Worm (Caenorhabditis elegans) whole organism, L1 larva: ENCODE results near the gene srb-1.
A peak's percentile ranks its signal among the peaks of the same experiment; 100 is the strongest.

Source experiments
- C04F5.9 ChIP-seq: sonication (generic microtip); optimal IDR thresholded peaks from 2 replicates; lab custom pipeline; 2016; ENCODE audit warnings: missing genetic modification characterization, missing compliant biosample characterization
- Y116A8C.19 ChIP-seq: sonication (generic microtip); optimal IDR thresholded peaks from 2 replicates; lab custom pipeline; 2016; ENCODE audit warnings: missing compliant biosample characterization, missing genetic modification characterization, borderline replicate concordance
- aha-1 ChIP-seq: fragments of 150-350 bp; optimal IDR thresholded peaks from 2 replicates; lab custom pipeline; 2014; ENCODE audit warnings: missing biosample characterization, missing genetic modification characterization
- ama-1 ChIP-seq: fragments of 150-350 bp; optimal IDR thresholded peaks from 2 replicates; lab custom pipeline; 2014
- ceh-8 ChIP-seq: fragments of 200-800 bp; sonication (Bioruptor generic); optimal IDR thresholded peaks from 2 replicates; lab custom pipeline; 2018; ENCODE audit warnings: mild to moderate bottlenecking, missing genetic modification characterization, moderate library complexity, missing compliant biosample characterization
- ceh-82 ChIP-seq, 3 experiments: fragments of 150-350 bp in 1 of 3; sonication (generic microtip) in 2 of 3; optimal IDR thresholded peaks; 2 replicates each; lab custom pipeline; 2014 to 2017; ENCODE audit warnings: missing biosample characterization in 3 of 3, missing genetic modification characterization in 3 of 3
- ces-1 ChIP-seq: fragments of 150-350 bp; optimal IDR thresholded peaks from 2 replicates; lab custom pipeline; 2014; ENCODE audit warnings: missing biosample characterization, missing genetic modification reagents, missing genetic modification characterization
- dpl-1 ChIP-seq, 3 experiments: fragments of 150-350 bp in 2 of 3; sonication (generic microtip) in 1 of 3; optimal IDR thresholded peaks; 2 replicates each; lab custom pipeline; 2014 to 2017; ENCODE audit warnings: missing biosample characterization in 3 of 3, missing genetic modification characterization in 3 of 3, missing genetic modification reagents in 3 of 3
- dsc-1 ChIP-seq: sonication (generic microtip); optimal IDR thresholded peaks from 2 replicates; lab custom pipeline; 2016; ENCODE audit warnings: mild to moderate bottlenecking, missing genetic modification characterization, missing compliant biosample characterization
- efl-1 ChIP-seq, 4 experiments: fragments of 150-350 bp; optimal IDR thresholded peaks in 3 of 4; peaks in 1 of 4; 1 replicate in 1 of 4; 2 replicates in 3 of 4; lab custom pipeline; 2014; ENCODE audit warnings: missing biosample characterization in 2 of 4, missing genetic modification characterization in 2 of 4, missing genetic modification reagents in 2 of 4
- efl-3 ChIP-seq: fragments of 200-800 bp; sonication (Bioruptor generic); optimal IDR thresholded peaks from 2 replicates; lab custom pipeline; 2018; ENCODE audit warnings: mild to moderate bottlenecking, missing genetic modification characterization, missing compliant biosample characterization
- egl-27 ChIP-seq, 2 experiments: fragments of 150-350 bp in 1 of 2; sonication (generic microtip); optimal IDR thresholded peaks; 3 replicates each; lab custom pipeline; 2017 to 2018; ENCODE audit warnings: missing biosample characterization in 2 of 2, missing genetic modification characterization in 2 of 2, missing genetic modification reagents in 2 of 2
- elt-2 ChIP-seq: sonication (generic microtip); optimal IDR thresholded peaks from 2 replicates; lab custom pipeline; 2016; ENCODE audit warnings: missing genetic modification characterization, mild to moderate bottlenecking, inconsistent platforms, missing compliant biosample characterization, missing genetic modification reagents
- elt-3 ChIP-seq, 6 experiments: fragments of 150-350 bp in 1 of 6; sonication (generic microtip); optimal IDR thresholded peaks; 2 replicates each; lab custom pipeline; 2017 to 2018; ENCODE audit warnings: missing biosample characterization in 6 of 6, missing genetic modification characterization in 6 of 6, inconsistent platforms in 1 of 6
- grh-1 ChIP-seq: fragments of 200-800 bp; sonication (Bioruptor generic); IDR thresholded peaks from 2 replicates; pipeline ENCODE4 v1.3.6; 2022; ENCODE audit warnings: missing genetic modification reagents, missing genetic modification characterization, missing compliant biosample characterization
- hlh-4 ChIP-seq: sonication (generic microtip); optimal IDR thresholded peaks from 2 replicates; lab custom pipeline; 2016; ENCODE audit warnings: mild to moderate bottlenecking, missing genetic modification characterization, missing compliant biosample characterization
- jun-1 ChIP-seq: fragments of 150-350 bp; optimal IDR thresholded peaks from 2 replicates; lab custom pipeline; 2014; ENCODE audit warnings: missing biosample characterization, missing genetic modification reagents, missing genetic modification characterization
- lin-14 ChIP-seq: fragments of 200-800 bp; sonication (Bioruptor generic); optimal IDR thresholded peaks from 2 replicates; lab custom pipeline; 2018; ENCODE audit warnings: mild to moderate bottlenecking, missing genetic modification characterization, moderate library complexity, missing compliant biosample characterization
- lin-39 ChIP-seq: fragments of 150-350 bp; optimal IDR thresholded peaks from 2 replicates; lab custom pipeline; 2014; ENCODE audit warnings: missing biosample characterization, missing genetic modification reagents, missing genetic modification characterization
- mab-9 ChIP-seq: fragments of 200-800 bp; sonication (Bioruptor generic); IDR thresholded peaks from 2 replicates; pipeline ENCODE4 v1.3.6; 2022; ENCODE audit warnings: missing genetic modification reagents, missing genetic modification characterization, missing compliant biosample characterization
- mdl-1 ChIP-seq, 2 experiments: fragments of 150-350 bp; optimal IDR thresholded peaks; 2 replicates each; lab custom pipeline; 2014 to 2017; ENCODE audit warnings: missing biosample characterization in 2 of 2, missing genetic modification characterization in 2 of 2, inconsistent platforms in 1 of 2
- mef-2 ChIP-seq: fragments of 150-350 bp; optimal IDR thresholded peaks from 2 replicates; lab custom pipeline; 2014; ENCODE audit warnings: missing biosample characterization, missing genetic modification characterization
- mep-1 ChIP-seq: fragments of 150-350 bp; optimal IDR thresholded peaks from 2 replicates; lab custom pipeline; 2014; ENCODE audit warnings: missing biosample characterization, missing genetic modification characterization
- nhr-19 ChIP-seq: fragments of 200-800 bp; sonication (Bioruptor generic); conservative IDR thresholded peaks from 2 replicates; pipeline ENCODE4 v1.3.6; 2022; ENCODE audit warnings: missing genetic modification characterization, missing compliant biosample characterization
- nhr-20 ChIP-seq: sonication (generic microtip); optimal IDR thresholded peaks from 2 replicates; lab custom pipeline; 2016; ENCODE audit warnings: mild to moderate bottlenecking, missing genetic modification characterization, missing compliant biosample characterization
- nhr-237 ChIP-seq: fragments of 150-350 bp; optimal IDR thresholded peaks from 2 replicates; lab custom pipeline; 2014; ENCODE audit warnings: missing biosample characterization, missing genetic modification characterization
- nhr-28 ChIP-seq: fragments of 150-350 bp; optimal IDR thresholded peaks from 2 replicates; lab custom pipeline; 2014; ENCODE audit warnings: missing biosample characterization, missing genetic modification characterization
- nhr-47 ChIP-seq: sonication (generic microtip); optimal IDR thresholded peaks from 2 replicates; lab custom pipeline; 2016; ENCODE audit warnings: mild to moderate bottlenecking, missing genetic modification characterization, moderate library complexity, missing compliant biosample characterization
- nhr-76 ChIP-seq: sonication (generic microtip); optimal IDR thresholded peaks from 2 replicates; lab custom pipeline; 2017; ENCODE audit warnings: missing biosample characterization, missing genetic modification characterization
- nhr-84 ChIP-seq: sonication (generic microtip); optimal IDR thresholded peaks from 2 replicates; lab custom pipeline; 2017; ENCODE audit warnings: missing biosample characterization, missing genetic modification characterization
- nhr-85 ChIP-seq: sonication (generic microtip); peaks from one replicate; lab custom pipeline; 2016; ENCODE audit warnings: missing genetic modification characterization, inconsistent platforms, missing compliant biosample characterization
- pax-3 ChIP-seq: fragments of 200-800 bp; sonication (Bioruptor generic); optimal IDR thresholded peaks from 2 replicates; lab custom pipeline; 2018; ENCODE audit warnings: mild to moderate bottlenecking, missing genetic modification characterization, moderate library complexity, missing compliant biosample characterization
- rnt-1 ChIP-seq: sonication (generic microtip); optimal IDR thresholded peaks from 2 replicates; lab custom pipeline; 2016; ENCODE audit warnings: mild to moderate bottlenecking, missing genetic modification characterization, moderate library complexity, missing compliant biosample characterization
- skn-1 ChIP-seq: fragments of 150-350 bp; optimal IDR thresholded peaks from 2 replicates; lab custom pipeline; 2014; ENCODE audit warnings: missing biosample characterization, missing genetic modification characterization
- sptf-1 ChIP-seq: fragments of 150-350 bp; optimal IDR thresholded peaks from 2 replicates; lab custom pipeline; 2014; ENCODE audit warnings: missing biosample characterization, missing genetic modification characterization
- sup-37 ChIP-seq: fragments of 200-800 bp; sonication (Bioruptor generic); optimal IDR thresholded peaks from 2 replicates; lab custom pipeline; 2018; ENCODE audit warnings: mild to moderate bottlenecking, missing genetic modification characterization, missing compliant biosample characterization
- swsn-7 ChIP-seq: sonication (generic microtip); optimal IDR thresholded peaks from 2 replicates; lab custom pipeline; 2016; ENCODE audit warnings: missing genetic modification characterization, missing compliant biosample characterization
- tlp-1 ChIP-seq: fragments of 150-350 bp; optimal IDR thresholded peaks from 2 replicates; lab custom pipeline; 2014; ENCODE audit warnings: missing biosample characterization, missing genetic modification characterization
- unc-86 ChIP-seq: sonication (generic microtip); optimal IDR thresholded peaks from 2 replicates; lab custom pipeline; 2016; ENCODE audit warnings: missing genetic modification characterization, missing compliant biosample characterization
- unc-98 ChIP-seq: fragments of 200-800 bp; sonication (Bioruptor generic); IDR thresholded peaks from 2 replicates; pipeline ENCODE4 v1.3.6; 2022; ENCODE audit warnings: missing genetic modification characterization, missing compliant biosample characterization
- vab-15 ChIP-seq: sonication (generic microtip); optimal IDR thresholded peaks from 2 replicates; lab custom pipeline; 2017; ENCODE audit warnings: missing genotype, mild to moderate bottlenecking, missing genetic modification characterization, missing compliant biosample characterization
- zip-4 ChIP-seq: fragments of 200-800 bp; sonication (Bioruptor generic); optimal IDR thresholded peaks from 2 replicates; lab custom pipeline; 2018; ENCODE audit warnings: mild to moderate bottlenecking, missing genetic modification characterization, moderate library complexity, missing compliant biosample characterization
- ztf-11 ChIP-seq, 2 experiments: sonication (generic microtip); optimal IDR thresholded peaks; 2 replicates each; lab custom pipeline; 2016 to 2017; ENCODE audit warnings: missing genetic modification characterization in 2 of 2, missing biosample characterization in 1 of 2, missing compliant biosample characterization in 1 of 2
- ztf-4 ChIP-seq: fragments of 150-350 bp; optimal IDR thresholded peaks from 2 replicates; lab custom pipeline; 2014; ENCODE audit warnings: missing biosample characterization, missing genetic modification characterization

The srb-1 gene

ce11 chrII:5170932-5171331 lies at the start of gene srb-1:
srb-1 (minus strand) TSS chrII:5171032.
- TF ChIP-seq nhr-237 (no peak), lin-14 (GFP tag; lab: Kevin White, UChicago) (no peak), grh-1 (GFP tag; lab: Robert Waterston, UW) (no peak), mab-9 (GFP tag; lab: Robert Waterston, UW) (no peak), nhr-76 (no peak), egl-27 (tag; optimal IDR thresholded peaks at IDR 0.05; lab: Kevin White, UChicago) (no peak), sup-37 (no peak), tlp-1 (tag; lab: Kevin White, UChicago) (no peak), ztf-4 (tag; lab: Kevin White, UChicago) (no peak), nhr-84 (tag; lab: Kevin White, UChicago) (no peak), nhr-47 (tag; lab: Kevin White, UChicago) (no peak), mef-2 (tag; lab: Kevin White, UChicago) (no peak), ces-1 (GFP tag; lab: Kevin White, UChicago) (no peak)

- no peak for TF ChIP-seq dpl-1 (GFP tag; optimal IDR thresholded peaks at IDR 0.05; lab: Kevin White, UChicago)
- no peak for TF ChIP-seq efl-1 (optimal IDR thresholded peaks at IDR 0.05; lab: Kevin White, UChicago)
- TF ChIP-seq efl-1 (GFP tag; optimal IDR thresholded peaks at IDR 0.05 in 1 of 2; lab: Kevin White, UChicago) = peak in 1 of 2 experiments; percentile 58
Measured at ce11 chrII:5218349-5218748, 47.5 kb upstream of the srb-1 start.

- no peak for TF ChIP-seq ces-1 (GFP tag; lab: Kevin White, UChicago)
- no peak for TF ChIP-seq mdl-1 (tag; optimal IDR thresholded peaks at IDR 0.05; lab: Kevin White, UChicago)
- TF ChIP-seq pax-3 (tag; lab: Kevin White, UChicago) = no peak
- TF ChIP-seq vab-15 (tag; lab: Kevin White, UChicago) = no peak
- TF ChIP-seq nhr-20 (tag; lab: Kevin White, UChicago) = no peak
- no peak for TF ChIP-seq elt-3 (tag; optimal IDR thresholded peaks at IDR 0.05; lab: Kevin White, UChicago)
- TF ChIP-seq ceh-8 = no peak
- no peak for TF ChIP-seq unc-86 (tag; lab: Kevin White, UChicago)
- TF ChIP-seq aha-1 (tag; lab: Kevin White, UChicago) = no peak
- TF ChIP-seq lin-39 (tag; lab: Kevin White, UChicago) = no peak
- no peak for TF ChIP-seq ztf-11 (tag; optimal IDR thresholded peaks at IDR 0.05; lab: Kevin White, UChicago)
- no peak for TF ChIP-seq ama-1 (lab: Kevin White, UChicago)
- no peak for TF ChIP-seq hlh-4 (tag; lab: Kevin White, UChicago)
- no peak for TF ChIP-seq C04F5.9
Measured at ce11 chrII:5212675-5213074, 41.8 kb upstream of the srb-1 start, which contains the start of gene C34F11.1. C34F11.1 (plus strand) TSS chrII:5212975.

- TF ChIP-seq Y116A8C.19 (tag; lab: Kevin White, UChicago) (no peak), tlp-1 (tag; lab: Kevin White, UChicago) (no peak), nhr-85 (tag; lab: Kevin White, UChicago) (no peak), lin-39 (tag; lab: Kevin White, UChicago) (no peak), swsn-7 (tag; lab: Kevin White, UChicago) (no peak), elt-2 (tag; lab: Kevin White, UChicago) (no peak)
Measured at ce11 chrII:5211970-5212369, 41.1 kb upstream of the srb-1 start, which contains the start of gene C34F11.2. C34F11.2 (plus strand) TSS chrII:5212270.

DNA sequence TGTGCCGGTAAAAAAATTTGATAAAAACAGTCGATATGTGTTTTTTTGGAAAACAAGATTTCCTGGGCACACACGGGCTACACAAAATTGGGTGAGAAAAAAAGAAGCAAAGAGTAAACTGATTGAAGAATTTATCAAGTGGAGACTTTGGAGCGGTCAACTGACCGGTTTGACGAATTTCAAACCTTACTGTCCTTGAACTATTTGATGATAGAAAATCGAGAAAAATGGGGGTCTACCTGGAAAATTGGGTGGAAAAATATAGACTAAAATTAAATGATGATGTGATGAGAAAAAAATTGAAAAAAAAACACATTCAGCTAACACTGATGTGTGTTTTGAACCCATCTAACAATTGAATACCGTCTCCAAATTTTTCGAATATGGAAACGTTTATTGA lies 40.0 kb upstream of the srb-1 start, which contains the start of gene C34F11.8:
TSS of gene C34F11.8 (minus strand) at position 135 of the 400 bp plus-strand sequence.
- TF ChIP-seq efl-1 (optimal IDR thresholded peaks at IDR 0.05; lab: Kevin White, UChicago) (no peak), efl-1 (GFP tag; optimal IDR thresholded peaks at IDR 0.05 in 1 of 2; lab: Kevin White, UChicago) (no peak), ceh-82 (tag; optimal IDR thresholded peaks at IDR 0.05; lab: Kevin White, UChicago) (no peak), ztf-11 (tag; optimal IDR thresholded peaks at IDR 0.05; lab: Kevin White, UChicago) (no peak), ces-1 (GFP tag; lab: Kevin White, UChicago) (no peak), rnt-1 (tag; lab: Kevin White, UChicago) (no peak), sptf-1 (no peak), unc-98 (GFP tag; lab: Robert Waterston, UW) (no peak), zip-4 (no peak), grh-1 (GFP tag; lab: Robert Waterston, UW) (peak; percentile 38; the same call in 1 of the 2 replicates), nhr-84 (tag; lab: Kevin White, UChicago) (no peak), mep-1 (peak; percentile 11), skn-1 (no peak), lin-39 (tag; lab: Kevin White, UChicago) (no peak), nhr-28 (no peak), efl-3 (GFP tag; lab: Kevin White, UChicago) (no peak), pax-3 (tag; lab: Kevin White, UChicago) (no peak), unc-86 (tag; lab: Kevin White, UChicago) (no peak), vab-15 (tag; lab: Kevin White, UChicago) (no peak), nhr-19 (no peak), dsc-1 (tag; lab: Kevin White, UChicago) (no peak), jun-1 (tag; lab: Kevin White, UChicago) (no peak)
